Worm (Caenorhabditis elegans) whole organism, young adult: ENCODE measurements around the gene srx-10.

Source experiments
- K11D2.4 ChIP-seq: fragments of 200-800 bp; sonication (Bioruptor generic); IDR thresholded peaks from 2 replicates; pipeline ENCODE4 v1.3.6; 2022; ENCODE audit warnings: missing genetic modification reagents, missing genetic modification characterization, missing compliant biosample characterization
- ceh-91 ChIP-seq: fragments of 200-800 bp; sonication (Bioruptor generic); IDR thresholded peaks from 2 replicates; pipeline ENCODE4 v1.3.6; 2022; ENCODE audit warnings: missing genetic modification reagents, missing genetic modification characterization, missing compliant biosample characterization
- gei-17 ChIP-seq: fragments of 200-800 bp; sonication (Bioruptor generic); optimal IDR thresholded peaks from 2 replicates; lab custom pipeline; 2018; ENCODE audit warnings: mild to moderate bottlenecking, missing genetic modification characterization, missing compliant biosample characterization
- lin-35 ChIP-seq, 3 experiments: fragments of 150-350 bp in 2 of 3; sonication (generic microtip) in 1 of 3; optimal IDR thresholded peaks; 2 replicates each; lab custom pipeline; 2014 to 2018; ENCODE audit warnings: missing biosample characterization in 3 of 3, missing genetic modification characterization in 3 of 3, missing genetic modification reagents in 3 of 3
- mes-4 ChIP-seq: sonication (generic microtip); optimal IDR thresholded peaks from 2 replicates; lab custom pipeline; 2016; ENCODE audit warnings: missing genotype, missing genetic modification characterization, missing compliant biosample characterization
- nhr-80 ChIP-seq: sonication (generic microtip); optimal IDR thresholded peaks from 2 replicates; lab custom pipeline; 2016; ENCODE audit warnings: missing genetic modification characterization, missing compliant biosample characterization
- ztf-18 ChIP-seq: sonication (generic microtip); optimal IDR thresholded peaks from 2 replicates; lab custom pipeline; 2016; ENCODE audit warnings: missing genotype, mild to moderate bottlenecking, missing genetic modification characterization, missing compliant biosample characterization
- ztf-25 ChIP-seq: fragments of 200-800 bp; sonication (Bioruptor generic); IDR thresholded peaks from 2 replicates; pipeline ENCODE4 v1.3.6; 2022; ENCODE audit warnings: missing genetic modification reagents, missing genetic modification characterization, missing compliant biosample characterization
- ztf-26 ChIP-seq: sonication (generic microtip); optimal IDR thresholded peaks from 2 replicates; lab custom pipeline; 2017; ENCODE audit warnings: missing genetic modification characterization, missing compliant biosample characterization

The srx-10 gene

DNA sequence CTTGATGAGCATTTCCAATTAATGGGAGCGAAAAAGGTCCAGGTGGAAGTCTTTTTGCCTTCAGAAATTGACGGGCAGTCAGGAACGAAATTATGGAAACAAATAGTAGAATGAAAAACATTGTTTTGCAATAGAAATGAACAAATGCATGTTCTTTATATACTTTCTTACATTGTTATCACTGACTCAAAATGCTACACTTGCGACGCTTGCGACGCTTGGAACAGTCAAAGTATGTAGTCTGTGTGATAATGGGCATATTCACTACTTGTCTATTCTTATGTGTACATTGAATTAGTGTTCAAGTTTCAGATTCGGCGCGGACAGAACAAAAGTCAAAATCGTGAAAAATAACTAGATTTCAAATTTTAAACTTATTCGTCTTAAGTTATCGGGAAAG is 47.9 kb downstream of the srx-10 start, which contains the start of gene cyp-35C1:
cyp-35C1 (minus strand) TSS at position 132 of the 400 bp plus-strand sequence.
- TF ChIP-seq nhr-80 (tag; lab: Kevin White, UChicago) (peak; percentile 24), K11D2.4 (no peak), ceh-91 (GFP tag; lab: Robert Waterston, UW) (no peak), mes-4 (tag; lab: Kevin White, UChicago) (no peak), lin-35 (GFP tag; optimal IDR thresholded peaks at IDR 0.05; lab: Kevin White, UChicago) (no peak), ztf-26 (tag; lab: Kevin White, UChicago) (no peak), gei-17 (GFP tag; lab: Kevin White, UChicago) (no peak), ztf-25 (no peak), ztf-18 (tag; lab: Kevin White, UChicago) (no peak)
